Worm (Caenorhabditis elegans): ENCODE measurements around the gene F07C3.2.

DNA sequence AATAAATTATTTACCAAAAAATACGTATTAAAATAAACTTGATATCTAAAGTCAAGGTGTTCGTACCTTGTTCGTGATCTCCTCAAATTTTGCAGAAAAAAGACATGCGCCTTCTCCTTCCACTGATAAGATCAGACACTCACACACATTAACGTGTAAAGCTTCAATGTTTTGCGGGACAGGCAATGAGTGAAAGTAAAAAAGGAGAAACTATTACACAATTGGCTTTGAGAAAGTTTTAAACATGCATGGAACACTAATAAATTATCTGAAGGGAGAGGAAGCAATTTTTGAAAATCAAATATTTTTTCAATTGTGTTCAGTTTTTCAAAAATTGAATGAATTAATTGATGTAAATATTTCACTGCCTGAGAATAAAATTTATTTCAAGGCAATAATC lies 913 bp upstream of the F07C3.2 start:
- TF ChIP-seq ama-1 (optimal IDR thresholded peaks at IDR 0.05) (no peak), hnd-1 (tag; optimal IDR thresholded peaks at IDR 0.05) (no peak), hmg-4 (GFP tag; optimal IDR thresholded peaks at IDR 0.05) (no peak), B0310.2 (tag; optimal IDR thresholded peaks at IDR 0.05) (no peak), ceh-36 (tag; optimal IDR thresholded peaks at IDR 0.05) (no peak), flt-1 (GFP tag; IDR thresholded peaks at IDR 0.05) (no peak), pes-1 (GFP tag; IDR thresholded peaks at IDR 0.05) (no peak), tbx-11 (GFP tag; IDR thresholded peaks at IDR 0.05) (no peak)
